Fruit fly (Drosophila melanogaster): ENCODE data around the gene CG3638.

dm6 chrX:1235618-1236006 lies 872 bp downstream of the CG3638 start:
- TF ChIP-seq EcR (GFP tag; optimal IDR thresholded peaks at IDR 0.05) (no peak), pan (optimal IDR thresholded peaks at IDR 0.05) (no peak), psq (optimal IDR thresholded peaks at IDR 0.05) (no peak), Dll (optimal IDR thresholded peaks at IDR 0.05) (no peak), usp (GFP tag; optimal IDR thresholded peaks at IDR 0.05) (no peak)
